Fruit fly (Drosophila melanogaster) whole organism: ENCODE results near the gene CG7011.
A peak's percentile ranks its signal among the peaks of the same experiment; 100 is the strongest.

Source experiments
- CG8478 ChIP-seq: fragments of >200 bp; optimal IDR thresholded peaks from 2 replicates; lab custom pipeline; 2018; ENCODE audit warnings: inconsistent platforms
- Dll ChIP-seq: fragments of >200 bp; optimal IDR thresholded peaks from 2 replicates; lab custom pipeline; 2017
- psq ChIP-seq: fragments of >200 bp; optimal IDR thresholded peaks from 2 replicates; lab custom pipeline; 2017

DNA sequence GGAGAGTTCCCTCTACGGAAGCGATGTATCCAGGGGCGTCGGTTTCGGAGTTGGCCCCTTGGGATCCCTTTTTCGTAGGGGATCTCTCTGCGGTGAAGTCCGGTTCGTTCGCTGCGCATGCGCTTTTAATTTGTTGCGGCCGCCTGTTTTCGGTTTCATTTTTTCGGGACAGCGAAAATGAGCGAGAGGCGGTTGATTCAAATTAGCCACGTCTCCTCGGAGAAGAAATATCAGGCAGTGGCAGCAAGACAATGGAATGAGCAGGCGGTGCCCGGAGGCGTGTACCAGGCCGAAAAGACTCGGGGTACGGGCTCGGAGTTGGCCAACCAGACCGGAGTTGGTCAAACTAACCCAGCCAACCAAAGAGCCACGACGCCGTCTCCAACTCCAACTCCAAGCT lies 32.8 kb upstream of the CG7011 start:
- TF ChIP-seq psq (lab: Kevin White, UChicago) (no peak), CG8478 (no peak), Dll (peak; percentile 62)
